Worm (Caenorhabditis elegans) whole organism, midembryonic: ENCODE results near the gene Y58A7A.4.

Experiments
- T22C8.4 ChIP-seq: fragments of 200-800 bp; sonication (Bioruptor generic); IDR thresholded peaks from 2 replicates; pipeline ENCODE4 v1.3.6; 2022; ENCODE audit warnings: missing genetic modification characterization, missing compliant biosample characterization
- med-1 ChIP-seq: sonication (generic microtip); optimal IDR thresholded peaks from 2 replicates; lab custom pipeline; 2017; ENCODE audit warnings: missing genetic modification characterization, mild to moderate bottlenecking, missing compliant biosample characterization, antibody characterized with exemption, missing genetic modification reagents; ENCODE audit not compliant: insufficient read depth
- ztf-29 ChIP-seq: fragments of 200-800 bp; sonication (Bioruptor generic); IDR thresholded peaks from 2 replicates; pipeline ENCODE4 v1.3.6; 2022; ENCODE audit warnings: missing genetic modification reagents, missing genetic modification characterization, missing compliant biosample characterization

DNA sequence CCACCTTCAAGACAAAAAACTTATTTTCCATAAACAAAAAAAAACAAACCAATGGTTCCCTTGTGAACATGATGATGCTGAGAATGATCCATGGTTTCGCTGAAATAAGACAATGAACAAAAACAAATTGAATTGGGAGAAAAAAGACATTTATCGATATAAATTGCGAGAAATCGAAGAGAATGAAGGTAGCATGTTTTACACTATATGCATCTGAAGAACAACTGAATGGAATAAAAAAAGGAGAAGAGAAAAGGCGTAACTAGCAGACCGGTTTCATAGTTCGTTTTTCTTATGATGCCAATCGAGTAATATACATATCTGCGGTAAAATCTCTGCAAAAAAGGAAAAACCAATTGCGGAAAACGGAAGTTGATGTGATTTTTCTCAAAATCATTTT, 15.4 kb downstream of the Y58A7A.4 start, which contains the start of gene Y58A7A.1:
- TF ChIP-seq med-1 (GFP tag; lab: Kevin White, UChicago) (no peak), ztf-29 (GFP tag; lab: Robert Waterston, UW) (no peak), T22C8.4 (GFP tag; lab: Robert Waterston, UW) (no peak)
